Worm (Caenorhabditis elegans) whole organism, L4 larva: ENCODE data around the gene dhs-8.

Experiments used
- ceh-82 ChIP-seq: sonication (generic microtip); optimal IDR thresholded peaks from 2 replicates; lab custom pipeline; 2017; ENCODE audit warnings: missing biosample characterization, missing genetic modification characterization
- mdl-1 ChIP-seq, 2 experiments: fragments of 150-350 bp in 1 of 2; sonication (generic microtip) in 1 of 2; optimal IDR thresholded peaks; 2 replicates each; lab custom pipeline; 2014 to 2017; ENCODE audit warnings: missing biosample characterization in 2 of 2, missing genetic modification characterization in 2 of 2
- nhr-25 ChIP-seq: sonication (generic microtip); optimal IDR thresholded peaks from 2 replicates; lab custom pipeline; 2017; ENCODE audit warnings: missing genetic modification characterization, mild to moderate bottlenecking, missing compliant biosample characterization, antibody characterized with exemption, moderate library complexity, borderline replicate concordance; ENCODE audit not compliant: insufficient read depth
- unc-39 ChIP-seq: sonication (generic microtip); optimal IDR thresholded peaks from 2 replicates; lab custom pipeline; 2017; ENCODE audit warnings: missing biosample characterization, missing genetic modification characterization

DNA sequence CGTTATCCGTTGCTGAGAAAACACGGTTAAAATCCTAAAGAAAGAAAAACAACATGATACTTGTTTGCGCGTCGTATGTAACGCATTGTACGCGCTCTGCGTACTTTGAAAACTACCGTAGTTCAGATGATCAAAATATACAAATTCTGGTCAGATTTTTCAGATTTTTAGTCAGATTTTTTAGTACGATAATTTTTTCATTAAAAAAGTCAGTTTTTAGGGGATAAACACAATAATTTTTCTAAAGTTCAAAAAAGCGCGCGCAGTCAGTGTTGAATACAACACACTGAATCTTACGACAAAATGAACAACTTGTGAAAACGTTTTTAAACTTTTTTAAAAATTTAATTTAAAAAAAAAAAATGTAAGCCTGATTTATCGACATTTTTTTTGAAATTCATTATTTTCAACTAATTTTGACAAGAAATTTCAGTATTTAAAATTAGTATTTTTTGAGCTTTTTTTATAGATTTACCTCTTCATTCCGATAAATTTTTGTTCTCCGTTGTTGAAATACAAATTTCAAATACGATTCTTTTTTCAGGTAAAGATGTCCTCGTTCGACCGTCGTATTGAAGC, 25.9 kb downstream of the dhs-8 start, which contains the start of gene pot-2:
- no peak for TF ChIP-seq mdl-1 (tag; optimal IDR thresholded peaks at IDR 0.05; lab: Kevin White, UChicago)
- TF ChIP-seq nhr-25 (tag; lab: Kevin White, UChicago): no peak
- no peak for TF ChIP-seq ceh-82 (tag; lab: Kevin White, UChicago)
- no peak for TF ChIP-seq unc-39
